Fruit fly (Drosophila melanogaster): ENCODE results near the gene CG12498.

The CG12498 gene

dm6 chrX:2809581-2809980 is at the start of gene CG12498:
Gene CG12498 (plus strand): TSS chrX:2809881.
- no peak for TF ChIP-seq noc (tag; optimal IDR thresholded peaks at IDR 0.05)

dm6 chrX:2761198-2761597 is 48.5 kb upstream of the CG12498 start:
- no peak for TF ChIP-seq noc (tag; optimal IDR thresholded peaks at IDR 0.05)

- no peak for TF ChIP-seq noc (tag; optimal IDR thresholded peaks at IDR 0.05)
Observed at dm6 chrX:2765440-2765839, 44.2 kb upstream of the CG12498 start.

- TF ChIP-seq noc (tag; optimal IDR thresholded peaks at IDR 0.05): peak; percentile 88
Observed at dm6 chrX:2786553-2787118, 23.0 kb upstream of the CG12498 start.

DNA sequence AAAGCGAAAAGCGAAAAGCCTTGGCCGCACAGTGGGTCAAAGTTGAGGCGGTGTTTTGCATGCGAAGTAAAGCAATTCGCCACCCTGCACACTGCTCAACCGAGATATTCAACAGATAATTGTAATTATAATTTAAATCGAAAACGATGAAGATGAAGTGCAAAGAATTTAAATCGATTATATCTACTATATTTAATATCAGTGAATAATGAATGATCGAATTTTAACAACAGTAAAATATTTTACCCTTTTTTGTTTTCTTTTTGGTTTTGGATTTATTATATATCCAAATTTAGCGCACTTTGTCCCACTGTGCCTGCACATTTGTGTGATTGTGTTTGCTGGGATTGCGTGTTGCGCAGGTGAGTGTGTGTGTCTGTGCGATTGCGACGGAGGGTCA is 22.4 kb upstream of the CG12498 start:
- TF ChIP-seq noc (tag; optimal IDR thresholded peaks at IDR 0.05): peak; percentile 89

DNA sequence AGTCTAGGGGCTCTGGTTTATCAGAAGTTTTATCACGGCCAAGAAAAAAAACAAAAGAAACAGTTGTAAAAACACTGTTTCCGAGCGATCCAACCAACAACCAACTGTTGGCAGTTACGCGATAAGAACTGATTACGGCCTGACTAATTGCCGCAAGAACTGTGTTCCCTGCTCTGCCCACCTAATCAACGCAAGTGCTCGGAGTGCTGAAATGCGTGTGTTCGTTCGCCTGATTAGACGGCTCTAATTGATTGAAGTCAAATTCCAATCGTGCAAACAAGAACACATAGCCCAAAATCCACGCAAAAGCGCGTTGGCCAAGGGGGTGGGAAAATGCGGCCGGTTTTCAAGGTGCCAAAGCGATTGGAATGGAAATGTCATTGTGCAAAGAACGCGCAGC is 21.8 kb upstream of the CG12498 start:
- no peak for TF ChIP-seq noc (tag; optimal IDR thresholded peaks at IDR 0.05)

- no peak for TF ChIP-seq noc (tag; optimal IDR thresholded peaks at IDR 0.05)
Observed at dm6 chrX:2788278-2789023, 21.2 kb upstream of the CG12498 start.

DNA sequence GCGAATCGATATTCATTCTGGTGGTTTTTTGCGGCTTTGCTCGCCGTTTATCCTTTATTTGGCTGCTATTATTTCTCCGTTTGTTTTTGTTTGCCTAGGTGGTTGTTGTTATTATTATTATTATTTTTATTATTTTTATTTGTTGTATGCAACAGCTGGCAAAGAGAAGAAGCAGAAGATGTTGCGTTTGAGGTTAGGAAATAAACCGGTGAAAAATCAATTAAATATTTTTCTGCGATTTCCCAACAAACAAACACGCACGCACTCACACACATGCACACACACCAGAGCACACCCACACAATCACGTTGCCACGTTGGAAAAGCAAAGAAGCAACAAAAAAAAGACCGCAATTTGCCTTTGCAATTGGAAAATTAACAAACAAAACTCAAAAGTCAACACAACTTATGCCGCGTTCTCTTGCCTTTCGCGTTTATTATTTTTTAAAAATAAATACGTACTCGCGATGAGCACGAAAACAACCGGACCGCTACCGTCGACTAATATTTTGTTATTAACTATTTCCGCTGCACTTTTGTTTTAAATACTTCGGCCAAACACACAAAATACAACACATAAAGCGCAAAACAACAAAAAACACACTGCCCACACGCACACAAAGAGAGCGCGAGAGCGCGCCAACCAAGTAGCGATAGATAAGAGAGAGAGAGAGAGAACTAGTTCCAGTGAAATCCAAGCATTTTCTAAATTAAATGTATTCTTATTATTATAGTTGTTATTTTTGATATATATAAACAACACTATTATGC is 20.2 kb upstream of the CG12498 start:
- no peak for TF ChIP-seq noc (tag; optimal IDR thresholded peaks at IDR 0.05)

dm6 chrX:2790055-2790617 is 19.5 kb upstream of the CG12498 start, which contains the start of gene CG32795:
Gene CG32795 (minus strand): TSS chrX:2790567.
- TF ChIP-seq noc (tag; optimal IDR thresholded peaks at IDR 0.05): peak; percentile 27

dm6 chrX:2791898-2792297 is 17.8 kb upstream of the CG12498 start:
- TF ChIP-seq noc (tag; optimal IDR thresholded peaks at IDR 0.05): no peak

DNA sequence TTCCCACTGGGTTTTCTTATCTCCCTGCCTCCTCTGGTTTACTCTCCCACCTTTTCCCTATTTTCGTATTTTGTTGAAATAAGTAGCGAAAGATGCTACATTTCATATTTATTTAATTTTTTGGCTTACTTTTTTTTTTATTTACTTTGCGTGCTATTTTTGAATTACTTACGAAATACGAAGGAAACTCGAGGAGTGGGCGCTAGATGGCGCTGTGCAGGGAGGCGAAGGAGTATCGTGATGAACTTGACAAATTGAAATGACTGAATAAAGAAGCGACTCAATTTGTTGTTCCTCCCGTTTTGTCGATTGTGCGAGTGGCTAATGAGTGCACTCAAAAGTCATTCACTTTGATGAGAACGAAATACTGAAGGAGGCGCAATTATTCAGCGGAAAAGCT is 14.8 kb upstream of the CG12498 start:
- no peak for TF ChIP-seq noc (tag; optimal IDR thresholded peaks at IDR 0.05)

dm6 chrX:2796345-2797256 is 13.1 kb upstream of the CG12498 start, which contains the start of gene w:
Gene w (minus strand): TSS chrX:2796466.
- no peak for TF ChIP-seq noc (tag; optimal IDR thresholded peaks at IDR 0.05)

DNA sequence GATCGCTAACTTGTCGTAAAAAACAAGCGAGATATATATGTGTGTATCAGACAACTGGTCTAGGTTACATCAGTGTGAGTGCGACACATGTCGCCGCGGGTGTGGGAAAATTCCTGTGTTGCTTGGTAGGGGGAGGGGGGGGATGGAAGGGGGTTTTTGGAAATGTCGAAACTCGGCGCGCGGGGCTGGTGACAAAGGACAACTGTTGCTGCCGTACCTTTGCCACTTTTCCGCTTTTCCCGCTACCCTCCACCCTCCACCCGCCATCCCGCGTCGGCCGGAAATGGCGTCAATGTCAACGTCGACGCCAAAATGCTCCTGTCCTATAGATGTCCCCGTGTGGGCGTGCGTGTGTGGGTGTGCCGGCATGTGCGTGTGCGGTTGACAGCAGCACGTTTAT is 6.7 kb upstream of the CG12498 start:
- TF ChIP-seq noc (tag; optimal IDR thresholded peaks at IDR 0.05): no peak

- no peak for TF ChIP-seq noc (tag; optimal IDR thresholded peaks at IDR 0.05)
Observed at dm6 chrX:2803776-2804175, 5.9 kb upstream of the CG12498 start.

DNA sequence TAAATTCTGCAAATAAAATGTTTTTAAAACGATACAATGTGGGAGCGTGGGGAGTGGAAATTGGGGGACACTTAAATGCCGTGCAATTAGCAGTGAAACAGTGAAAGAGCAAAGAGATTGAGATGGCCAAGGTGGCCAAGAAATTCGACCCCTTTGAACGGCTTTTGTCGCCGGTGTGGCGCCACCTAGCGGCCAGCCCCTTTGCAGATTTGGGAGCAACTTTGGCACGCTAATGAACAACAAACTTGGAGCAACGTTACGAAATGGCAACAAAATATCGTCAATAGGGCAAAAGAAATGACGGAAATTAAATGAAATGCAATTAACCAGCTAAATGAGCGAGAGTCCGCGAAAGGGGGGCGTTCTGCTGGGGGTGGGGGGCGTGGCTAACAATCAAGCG is 1.4 kb downstream of the CG12498 start:
- TF ChIP-seq noc (tag; optimal IDR thresholded peaks at IDR 0.05): no peak
